Fruit fly (Drosophila melanogaster) whole organism, embryonic: Measurements from ENCODE around the gene Ocrl.

Source experiments
- ATbp ChIP-seq: fragments of 200-800 bp; sonication (Bioruptor generic); optimal IDR thresholded peaks from 2 replicates; lab custom pipeline; 2017; ENCODE audit warnings: missing biosample characterization, mild to moderate bottlenecking, missing genetic modification characterization, missing genetic modification reagents
- Abd-B ChIP-seq: fragments of 200-800 bp; sonication (Bioruptor generic); optimal IDR thresholded peaks from 2 replicates; lab custom pipeline; 2018; ENCODE audit warnings: missing biosample characterization, mild to moderate bottlenecking, missing genetic modification characterization, moderate library complexity
- C15 ChIP-seq: fragments of 200-800 bp; sonication (Bioruptor generic); IDR thresholded peaks from 3 replicates; pipeline ENCODE4 v1.3.6; 2022; ENCODE audit warnings: missing biosample characterization, missing genetic modification characterization
- CG10979 ChIP-seq: fragments of 200-800 bp; sonication (Bioruptor generic); optimal IDR thresholded peaks from 2 replicates; lab custom pipeline; 2018; ENCODE audit warnings: missing biosample characterization, mild to moderate bottlenecking, missing genetic modification characterization, moderate library complexity
- CG14710 ChIP-seq: fragments of 200-800 bp; sonication (Bioruptor generic); optimal IDR thresholded peaks from 3 replicates; lab custom pipeline; 2019; ENCODE audit warnings: missing biosample characterization, mild to moderate bottlenecking, missing genetic modification characterization, moderate library complexity
- CG14860 ChIP-seq: fragments of 200-800 bp; sonication (Bioruptor generic); IDR thresholded peaks from 3 replicates; pipeline ENCODE4 v1.3.6; 2022; ENCODE audit warnings: missing biosample characterization, missing genetic modification characterization; ENCODE audit not compliant: partially characterized antibody
- CG17802 ChIP-seq: fragments of 200-800 bp; sonication (Bioruptor generic); optimal IDR thresholded peaks from 2 replicates; lab custom pipeline; 2018; ENCODE audit warnings: missing biosample characterization, mild to moderate bottlenecking, missing genetic modification characterization, moderate library complexity
- CG1792 ChIP-seq: fragments of 200-800 bp; sonication (Bioruptor generic); optimal IDR thresholded peaks from 2 replicates; lab custom pipeline; 2016; ENCODE audit warnings: missing biosample characterization, missing genetic modification characterization
- CG18011 ChIP-seq: fragments of 200-800 bp; sonication (Bioruptor generic); optimal IDR thresholded peaks from 2 replicates; lab custom pipeline; 2017; ENCODE audit warnings: missing biosample characterization, missing genetic modification characterization, mild to moderate bottlenecking, moderate library complexity, missing genotype
- CG2129 ChIP-seq: fragments of 200-800 bp; sonication (Bioruptor generic); IDR thresholded peaks from 2 replicates; pipeline ENCODE4 v1.3.6; 2022; ENCODE audit warnings: missing biosample characterization, missing genetic modification characterization; ENCODE audit not compliant: partially characterized antibody
- CG31224 ChIP-seq: fragments of 200-800 bp; sonication (Bioruptor generic); IDR thresholded peaks from 2 replicates; pipeline ENCODE4 v1.3.6; 2022; ENCODE audit warnings: missing biosample characterization, missing genetic modification characterization
- CG3163 ChIP-seq: fragments of 200-800 bp; sonication (Bioruptor generic); optimal IDR thresholded peaks from 3 replicates; lab custom pipeline; 2016; ENCODE audit warnings: missing biosample characterization, missing genetic modification characterization
- CG3407 ChIP-seq: fragments of 200-800 bp; sonication (Bioruptor generic); optimal IDR thresholded peaks from 2 replicates; lab custom pipeline; 2018; ENCODE audit warnings: missing biosample characterization, mild to moderate bottlenecking, missing genetic modification characterization
- CG34224 ChIP-seq: fragments of 200-800 bp; sonication (Bioruptor generic); IDR thresholded peaks from 3 replicates; pipeline ENCODE4 v1.3.6; 2022; ENCODE audit warnings: missing biosample characterization, missing genetic modification characterization; ENCODE audit not compliant: partially characterized antibody
- CG4820 ChIP-seq: fragments of 200-800 bp; sonication (Bioruptor generic); optimal IDR thresholded peaks from 3 replicates; lab custom pipeline; 2016; ENCODE audit warnings: missing biosample characterization, missing genetic modification characterization
- CG7928 ChIP-seq: fragments of 200-800 bp; sonication (Bioruptor generic); optimal IDR thresholded peaks from 2 replicates; lab custom pipeline; 2017; ENCODE audit warnings: missing biosample characterization, mild to moderate bottlenecking, missing genetic modification characterization
- CG9609 ChIP-seq: fragments of 200-800 bp; sonication (Bioruptor generic); optimal IDR thresholded peaks from 3 replicates; lab custom pipeline; 2016; ENCODE audit warnings: missing biosample characterization, missing genetic modification characterization
- CG9817 ChIP-seq: fragments of 200-800 bp; sonication (Bioruptor generic); optimal IDR thresholded peaks from 2 replicates; lab custom pipeline; 2018; ENCODE audit warnings: missing biosample characterization, mild to moderate bottlenecking, missing genetic modification characterization, moderate library complexity
- Dbx ChIP-seq: fragments of 200-800 bp; sonication (Bioruptor generic); IDR thresholded peaks from 3 replicates; pipeline ENCODE4 v1.3.6; 2022; ENCODE audit warnings: missing biosample characterization, missing genetic modification characterization
- Deaf1 ChIP-seq: fragments of 200-800 bp; optimal IDR thresholded peaks from 3 replicates; lab custom pipeline; 2019; ENCODE audit warnings: missing biosample characterization, mild to moderate bottlenecking, missing genetic modification characterization, moderate library complexity
- Dll ChIP-seq: fragments of 200-800 bp; sonication (Bioruptor generic); IDR thresholded peaks from 4 replicates; pipeline ENCODE4 v1.3.6; 2022; ENCODE audit warnings: missing biosample characterization, missing genetic modification characterization; ENCODE audit not compliant: partially characterized antibody
- Dref ChIP-seq: fragments of 200-800 bp; sonication (Bioruptor generic); IDR thresholded peaks from 2 replicates; pipeline ENCODE4 v1.3.6; 2022; ENCODE audit warnings: missing biosample characterization, missing genetic modification characterization
- Eip74EF ChIP-seq, 2 experiments: fragments of 200-800 bp in 1 of 2; fragments of >200 bp in 1 of 2; sonication (Bioruptor generic) in 1 of 2; optimal IDR thresholded peaks; 2 replicates each; lab custom pipeline; 2017 to 2019; ENCODE audit warnings: missing biosample characterization in 2 of 2, missing genetic modification characterization in 2 of 2, mild to moderate bottlenecking in 1 of 2, moderate library complexity in 1 of 2
- Ets65A ChIP-seq: fragments of 200-800 bp; sonication (Bioruptor generic); peaks from one replicate; lab custom pipeline; 2016; ENCODE audit warnings: missing biosample characterization, missing genetic modification characterization
- HmgZ ChIP-seq: fragments of 200-800 bp; sonication (Bioruptor generic); optimal IDR thresholded peaks from 2 replicates; lab custom pipeline; 2018; ENCODE audit warnings: missing biosample characterization, mild to moderate bottlenecking, missing genetic modification characterization
- Kr ChIP-seq: fragments of 200-800 bp; sonication (Bioruptor generic); optimal IDR thresholded peaks from 2 replicates; lab custom pipeline; 2017; ENCODE audit warnings: missing biosample characterization, mild to moderate bottlenecking, missing genetic modification characterization
- Lim3 ChIP-seq: fragments of 200-800 bp; sonication (Bioruptor generic); IDR thresholded peaks from 2 replicates; pipeline ENCODE4 v1.3.6; 2022; ENCODE audit warnings: missing biosample characterization, missing genetic modification characterization
- Max ChIP-seq: fragments of 200-800 bp; sonication (Bioruptor generic); optimal IDR thresholded peaks from 2 replicates; lab custom pipeline; 2016; ENCODE audit warnings: missing biosample characterization, mild to moderate bottlenecking, missing genetic modification characterization
- Oaz ChIP-seq: fragments of 200-800 bp; sonication (Bioruptor generic); IDR thresholded peaks from 2 replicates; pipeline ENCODE4 v1.3.6; 2022; ENCODE audit warnings: missing biosample characterization, missing genetic modification characterization
- PHDP ChIP-seq: fragments of 200-800 bp; sonication (Bioruptor generic); optimal IDR thresholded peaks from 3 replicates; lab custom pipeline; 2018; ENCODE audit warnings: missing biosample characterization, mild to moderate bottlenecking, missing genetic modification characterization, moderate library complexity
- Rx ChIP-seq: fragments of 200-800 bp; sonication (Bioruptor generic); IDR thresholded peaks from 2 replicates; pipeline ENCODE4 v1.3.6; 2022; ENCODE audit warnings: missing biosample characterization, missing genetic modification characterization
- Trl ChIP-seq, 3 experiments: fragments of >200 bp in 2 of 3; fragments of 200-800 bp in 1 of 3; sonication (Bioruptor generic) in 1 of 3; optimal IDR thresholded peaks; 2 replicates in 1 of 3; 3 replicates in 2 of 3; lab custom pipeline; 2016 to 2017; ENCODE audit warnings: missing biosample characterization in 1 of 3, missing genetic modification characterization in 1 of 3
- Usf ChIP-seq: fragments of 200-800 bp; sonication (Bioruptor generic); optimal IDR thresholded peaks from 2 replicates; lab custom pipeline; 2017; ENCODE audit warnings: missing genotype, missing biosample characterization, missing genetic modification characterization
- ab ChIP-seq: fragments of 200-800 bp; sonication (Bioruptor generic); optimal IDR thresholded peaks from 2 replicates; lab custom pipeline; 2016; ENCODE audit warnings: missing biosample characterization, missing genetic modification characterization
- aop ChIP-seq: fragments of 200-800 bp; sonication (Bioruptor generic); IDR thresholded peaks from 2 replicates; pipeline ENCODE4 v1.3.6; 2022; ENCODE audit warnings: missing biosample characterization, missing genetic modification characterization
- bcd ChIP-seq: fragments of 200-800 bp; sonication (Bioruptor generic); optimal IDR thresholded peaks from 2 replicates; lab custom pipeline; 2017; ENCODE audit warnings: missing biosample characterization, mild to moderate bottlenecking, missing genetic modification characterization
- br ChIP-seq: fragments of >200 bp; optimal IDR thresholded peaks from 2 replicates; lab custom pipeline; 2017
- bsh ChIP-seq, 2 experiments: fragments of 200-800 bp; sonication (Bioruptor generic); optimal IDR thresholded peaks; 2 replicates each; lab custom pipeline; 2017 to 2018; ENCODE audit warnings: mild to moderate bottlenecking in 2 of 2, missing biosample characterization in 2 of 2, missing genetic modification characterization in 2 of 2, moderate library complexity in 1 of 2
- ci ChIP-seq: fragments of 200-800 bp; sonication (Bioruptor generic); IDR thresholded peaks from 3 replicates; pipeline ENCODE4 v1.3.6; 2022; ENCODE audit warnings: missing biosample characterization, missing genetic modification characterization
- eve ChIP-seq, 2 experiments: fragments of >200 bp; optimal IDR thresholded peaks; 2 replicates each; lab custom pipeline; 2017; ENCODE audit warnings: missing biosample characterization in 2 of 2, missing genetic modification characterization in 2 of 2
- fd64A ChIP-seq: fragments of 200-800 bp; sonication (Bioruptor generic); optimal IDR thresholded peaks from 3 replicates; lab custom pipeline; 2018; ENCODE audit warnings: missing biosample characterization, mild to moderate bottlenecking, missing genetic modification characterization
- ftz-f1 ChIP-seq: fragments of 200-800 bp; sonication (Bioruptor generic); optimal IDR thresholded peaks from 2 replicates; lab custom pipeline; 2016; ENCODE audit warnings: missing biosample characterization, missing genetic modification characterization
- kay ChIP-seq: fragments of 200-800 bp; sonication (Bioruptor generic); optimal IDR thresholded peaks from 2 replicates; lab custom pipeline; 2016; ENCODE audit warnings: missing biosample characterization, missing genetic modification characterization
- lilli ChIP-seq: fragments of 200-800 bp; sonication (Bioruptor generic); optimal IDR thresholded peaks from 3 replicates; lab custom pipeline; 2016; ENCODE audit warnings: missing biosample characterization, missing genetic modification characterization
- mam ChIP-seq: fragments of 200-800 bp; sonication (Bioruptor generic); optimal IDR thresholded peaks from 3 replicates; lab custom pipeline; 2016; ENCODE audit warnings: missing biosample characterization, missing genetic modification characterization
- salm ChIP-seq: fragments of 200-800 bp; sonication (Bioruptor generic); optimal IDR thresholded peaks from 2 replicates; lab custom pipeline; 2018; ENCODE audit warnings: missing biosample characterization, mild to moderate bottlenecking, missing genetic modification characterization
- so ChIP-seq: fragments of 200-800 bp; sonication (Bioruptor generic); IDR thresholded peaks from 3 replicates; pipeline ENCODE4 v1.3.6; 2022; ENCODE audit warnings: missing biosample characterization, missing genetic modification characterization
- trem ChIP-seq: fragments of 200-800 bp; optimal IDR thresholded peaks from 3 replicates; lab custom pipeline; 2019; ENCODE audit warnings: missing biosample characterization, mild to moderate bottlenecking, missing genetic modification characterization, moderate library complexity
- usp ChIP-seq: fragments of >200 bp; optimal IDR thresholded peaks from 2 replicates; lab custom pipeline; 2017; ENCODE audit warnings: missing biosample characterization, missing genetic modification characterization
- zf30C ChIP-seq: fragments of 200-800 bp; sonication (Bioruptor generic); optimal IDR thresholded peaks from 3 replicates; lab custom pipeline; 2018; ENCODE audit warnings: missing biosample characterization, mild to moderate bottlenecking, missing genetic modification characterization

Ocrl gene

DNA sequence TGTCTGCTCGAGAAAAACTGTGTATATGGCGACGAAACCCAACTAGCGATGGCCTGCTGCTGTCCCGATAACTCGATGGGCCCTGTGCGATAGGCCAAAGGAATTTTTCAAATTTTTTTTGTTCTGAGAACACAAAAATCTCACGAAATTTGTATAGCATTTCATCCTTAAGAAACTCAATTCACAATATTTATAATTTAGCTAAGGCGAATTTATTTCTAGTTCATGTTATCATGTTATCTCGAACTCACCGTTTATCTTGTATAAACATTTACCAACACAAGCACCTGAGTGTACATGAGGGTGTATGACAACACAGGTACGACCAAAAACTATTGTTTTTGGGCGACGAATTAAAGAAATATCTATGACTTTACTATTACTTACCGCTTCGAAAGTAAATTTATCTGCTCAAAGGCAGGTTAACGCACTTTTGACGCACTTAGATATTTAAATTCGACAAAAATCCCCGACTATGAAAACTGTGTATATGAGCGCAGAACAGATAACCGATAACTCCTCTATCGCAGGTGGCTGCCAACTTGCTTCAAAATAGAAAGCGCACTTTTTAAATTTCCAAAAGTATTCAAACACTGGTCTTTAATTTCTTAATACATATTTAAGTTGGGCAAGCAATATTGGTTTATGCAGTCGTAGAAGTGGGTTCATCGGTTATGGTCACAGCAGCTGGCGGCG is 22.5 kb upstream of the Ocrl start, which contains the start of gene arm (continued):
- TF ChIP-seq CG3407 (GFP tag; lab: Kevin White, UChicago) (no peak), Usf (no peak), CG3163 (GFP tag; lab: Kevin White, UChicago) (no peak), CG9609 (GFP tag; lab: Kevin White, UChicago) (no peak), trem (tag; lab: Kevin White, UChicago) (peak; percentile 98), CG34224 (GFP tag; lab: Robert Waterston, UW) (no peak), CG4820 (GFP tag; lab: Kevin White, UChicago) (peak; percentile 26), C15 (GFP tag; lab: Robert Waterston, UW) (no peak), Eip74EF (GFP tag; optimal IDR thresholded peaks at IDR 0.05; lab: Kevin White, UChicago) (no peak), salm (tag; lab: Kevin White, UChicago) (no peak), CG31224 (GFP tag; lab: Robert Waterston, UW) (no peak), bsh (GFP tag; optimal IDR thresholded peaks at IDR 0.05; lab: Kevin White, UChicago) (no peak), so (GFP tag; lab: Robert Waterston, UW) (no peak), CG2129 (GFP tag; lab: Robert Waterston, UW) (no peak), CG18011 (GFP tag; lab: Kevin White, UChicago) (no peak), HmgZ (tag; lab: Kevin White, UChicago) (no peak), bcd (GFP tag; lab: Kevin White, UChicago) (no peak), Trl (optimal IDR thresholded peaks at IDR 0.05; lab: Kevin White, UChicago) (no peak), Trl (GFP tag; optimal IDR thresholded peaks at IDR 0.05; lab: Kevin White, UChicago) (no peak), zf30C (GFP tag; lab: Kevin White, UChicago) (no peak), Ets65A (GFP tag; lab: Kevin White, UChicago) (peak; percentile 53), Lim3 (GFP tag; lab: Robert Waterston, UW) (no peak), Max (GFP tag; lab: Kevin White, UChicago) (no peak), mam (peak; percentile 11), Dref (GFP tag; lab: Robert Waterston, UW) (peak; percentile 65), CG17802 (tag; lab: Kevin White, UChicago) (peak; percentile 24), CG1792 (GFP tag; lab: Kevin White, UChicago) (no peak), Deaf1 (no peak), usp (GFP tag; lab: Kevin White, UChicago) (no peak), Dbx (GFP tag; lab: Robert Waterston, UW) (no peak), CG14860 (GFP tag; lab: Robert Waterston, UW) (no peak), Dll (GFP tag; lab: Robert Waterston, UW) (0 out of 4 replicates have a peak, but pooled peaks have one; percentile 35), ftz-f1 (no peak), fd64A (GFP tag; lab: Kevin White, UChicago) (no peak), CG7928 (GFP tag; lab: Kevin White, UChicago) (no peak), kay (GFP tag; lab: Kevin White, UChicago) (no peak), ci (GFP tag; lab: Robert Waterston, UW) (no peak), Rx (no peak), ab (GFP tag; lab: Kevin White, UChicago) (no peak), Oaz (GFP tag; lab: Robert Waterston, UW) (no peak), ATbp (GFP tag; lab: Kevin White, UChicago) (no peak), aop (GFP tag; lab: Robert Waterston, UW) (no peak), lilli (GFP tag; lab: Kevin White, UChicago) (peak; percentile 11), Abd-B (no peak), br (lab: Kevin White, UChicago) (no peak), eve (GFP tag; optimal IDR thresholded peaks at IDR 0.05; lab: Kevin White, UChicago) (no peak), Kr (GFP tag; lab: Kevin White, UChicago) (no peak), CG14710 (peak; percentile 6), CG9817 (tag; lab: Kevin White, UChicago) (no peak), PHDP (no peak), CG10979 (tag; lab: Kevin White, UChicago) (no peak)
